Fruit fly (Drosophila melanogaster) whole organism, embryonic: Measurements from ENCODE around the gene kdn.

Experiments
- BtbVII ChIP-seq: fragments of 200-800 bp; sonication (Bioruptor generic); optimal IDR thresholded peaks from 3 replicates; lab custom pipeline; 2017; ENCODE audit warnings: missing biosample characterization, mild to moderate bottlenecking, missing genetic modification characterization
- CG10565 ChIP-seq: fragments of 200-800 bp; sonication (Bioruptor generic); optimal IDR thresholded peaks from 3 replicates; lab custom pipeline; 2016; ENCODE audit warnings: missing biosample characterization, mild to moderate bottlenecking, missing genetic modification characterization
- CG10654 ChIP-seq: fragments of 200-800 bp; sonication (Bioruptor generic); optimal IDR thresholded peaks from 2 replicates; lab custom pipeline; 2016; ENCODE audit warnings: missing biosample characterization, missing genetic modification characterization
- CG12104 ChIP-seq: fragments of 200-800 bp; sonication (Bioruptor generic); optimal IDR thresholded peaks from 3 replicates; lab custom pipeline; 2016; ENCODE audit warnings: missing biosample characterization, missing genetic modification characterization
- CG1602 ChIP-seq: fragments of 200-800 bp; sonication (Bioruptor generic); optimal IDR thresholded peaks from 3 replicates; lab custom pipeline; 2016; ENCODE audit warnings: missing biosample characterization, missing genetic modification characterization
- CG16813 ChIP-seq: fragments of 200-800 bp; sonication (Bioruptor generic); IDR thresholded peaks from 3 replicates; pipeline ENCODE4 v1.3.6; 2022; ENCODE audit warnings: missing biosample characterization, missing genetic modification characterization; ENCODE audit not compliant: partially characterized antibody
- CG17802 ChIP-seq: fragments of 200-800 bp; sonication (Bioruptor generic); optimal IDR thresholded peaks from 2 replicates; lab custom pipeline; 2018; ENCODE audit warnings: missing biosample characterization, mild to moderate bottlenecking, missing genetic modification characterization, moderate library complexity
- CG18476 ChIP-seq: fragments of 200-800 bp; sonication (Bioruptor generic); optimal IDR thresholded peaks from 2 replicates; lab custom pipeline; 2016; ENCODE audit warnings: missing biosample characterization, mild to moderate bottlenecking, missing genetic modification characterization
- CG18599 ChIP-seq: fragments of 200-800 bp; sonication (Bioruptor generic); optimal IDR thresholded peaks from 3 replicates; lab custom pipeline; 2017; ENCODE audit warnings: missing biosample characterization, missing genetic modification characterization, mild to moderate bottlenecking, moderate library complexity, missing genetic modification reagents
- CG2116 ChIP-seq: fragments of 200-800 bp; sonication (Bioruptor generic); optimal IDR thresholded peaks from 3 replicates; lab custom pipeline; 2018; ENCODE audit warnings: missing biosample characterization, mild to moderate bottlenecking, missing genetic modification characterization
- CG3838 ChIP-seq: fragments of 200-800 bp; sonication (Bioruptor generic); optimal IDR thresholded peaks from 3 replicates; lab custom pipeline; 2016; ENCODE audit warnings: missing biosample characterization, missing genetic modification characterization
- CG3847 ChIP-seq: fragments of 200-800 bp; sonication (Bioruptor generic); IDR thresholded peaks from 2 replicates; pipeline ENCODE4 v1.3.6; 2022; ENCODE audit warnings: missing biosample characterization, missing genetic modification characterization
- CG42726 ChIP-seq: fragments of 200-800 bp; sonication (Bioruptor generic); IDR thresholded peaks from 2 replicates; pipeline ENCODE4 v1.3.6; 2022; ENCODE audit warnings: missing biosample characterization, missing genetic modification characterization; ENCODE audit not compliant: partially characterized antibody
- CG4282 ChIP-seq: fragments of 200-800 bp; sonication (Bioruptor generic); optimal IDR thresholded peaks from 2 replicates; lab custom pipeline; 2016; ENCODE audit warnings: missing biosample characterization, missing genetic modification characterization
- CG43689 ChIP-seq: fragments of 200-800 bp; sonication (Bioruptor generic); IDR thresholded peaks from 2 replicates; pipeline ENCODE4 v1.3.6; 2022; ENCODE audit warnings: missing biosample characterization, missing genetic modification characterization
- CG6272 ChIP-seq: fragments of 200-800 bp; sonication (Bioruptor generic); IDR thresholded peaks from 2 replicates; pipeline ENCODE4 v1.3.6; 2022; ENCODE audit warnings: missing biosample characterization, missing genetic modification characterization
- CG8290 ChIP-seq, 3 experiments: fragments of 200-800 bp; sonication (Bioruptor generic); optimal IDR thresholded peaks; 2 replicates each; lab custom pipeline; 2016 to 2019; ENCODE audit warnings: missing biosample characterization in 3 of 3, missing genetic modification characterization in 3 of 3, mild to moderate bottlenecking in 2 of 3, moderate library complexity in 1 of 3
- CG9437 ChIP-seq: fragments of 200-800 bp; sonication (Bioruptor generic); optimal IDR thresholded peaks from 2 replicates; lab custom pipeline; 2018; ENCODE audit warnings: missing biosample characterization, mild to moderate bottlenecking, missing genetic modification characterization
- CkIIα-i1 ChIP-seq: fragments of 200-800 bp; sonication (Bioruptor generic); IDR thresholded peaks from 2 replicates; pipeline ENCODE4 v1.3.6; 2022; ENCODE audit warnings: missing biosample characterization, missing genetic modification characterization
- CrebB ChIP-seq: fragments of 200-800 bp; sonication (Bioruptor generic); optimal IDR thresholded peaks from 3 replicates; lab custom pipeline; 2018; ENCODE audit warnings: missing biosample characterization, mild to moderate bottlenecking, missing genetic modification characterization
- Dref ChIP-seq: fragments of 200-800 bp; sonication (Bioruptor generic); IDR thresholded peaks from 2 replicates; pipeline ENCODE4 v1.3.6; 2022; ENCODE audit warnings: missing biosample characterization, missing genetic modification characterization
- E2f1 ChIP-seq: fragments of 200-800 bp; sonication (Bioruptor generic); IDR thresholded peaks from 2 replicates; pipeline ENCODE4 v1.3.6; 2022; ENCODE audit warnings: missing biosample characterization, missing genetic modification characterization
- HLH54F ChIP-seq: fragments of 200-800 bp; sonication (Bioruptor generic); optimal IDR thresholded peaks from 3 replicates; lab custom pipeline; 2016; ENCODE audit warnings: missing biosample characterization, missing genetic modification characterization
- Hey ChIP-seq: fragments of 200-800 bp; sonication (Bioruptor generic); optimal IDR thresholded peaks from 3 replicates; lab custom pipeline; 2018; ENCODE audit warnings: missing biosample characterization, mild to moderate bottlenecking, missing genetic modification characterization
- NK7.1 ChIP-seq: fragments of 200-800 bp; sonication (Bioruptor generic); optimal IDR thresholded peaks from 3 replicates; lab custom pipeline; 2016; ENCODE audit warnings: missing biosample characterization, missing genetic modification characterization
- Poxn ChIP-seq: fragments of 200-800 bp; sonication (Bioruptor generic); IDR thresholded peaks from 2 replicates; pipeline ENCODE4 v1.3.6; 2022; ENCODE audit warnings: missing biosample characterization, missing genetic modification characterization
- Sin3A ChIP-seq: fragments of >200 bp; optimal IDR thresholded peaks from 2 replicates; lab custom pipeline; 2018
- Xrp1 ChIP-seq: fragments of 200-800 bp; sonication (Bioruptor generic); IDR thresholded peaks from 2 replicates; pipeline ENCODE4 v1.3.6; 2022; ENCODE audit warnings: missing biosample characterization, missing genetic modification characterization
- aop ChIP-seq: fragments of 200-800 bp; sonication (Bioruptor generic); IDR thresholded peaks from 2 replicates; pipeline ENCODE4 v1.3.6; 2022; ENCODE audit warnings: missing biosample characterization, missing genetic modification characterization
- corto ChIP-seq: fragments of 200-800 bp; sonication (Bioruptor generic); optimal IDR thresholded peaks from 2 replicates; lab custom pipeline; 2016; ENCODE audit warnings: missing biosample characterization, mild to moderate bottlenecking, missing genetic modification characterization, moderate library complexity
- crol ChIP-seq: fragments of 200-800 bp; sonication (Bioruptor generic); IDR thresholded peaks from 2 replicates; pipeline ENCODE4 v1.3.6; 2022; ENCODE audit warnings: missing biosample characterization, missing genetic modification characterization
- danr ChIP-seq: fragments of 200-800 bp; sonication (Bioruptor generic); IDR thresholded peaks from 2 replicates; pipeline ENCODE4 v1.3.6; 2022; ENCODE audit warnings: missing biosample characterization, missing genetic modification characterization
- esg ChIP-seq: fragments of 200-800 bp; sonication (Bioruptor generic); conservative IDR thresholded peaks from 2 replicates; pipeline ENCODE4 v1.3.6; 2022; ENCODE audit warnings: missing biosample characterization, missing genetic modification characterization
- eve ChIP-seq, 2 experiments: fragments of >200 bp; optimal IDR thresholded peaks; 2 replicates each; lab custom pipeline; 2017; ENCODE audit warnings: missing biosample characterization in 2 of 2, missing genetic modification characterization in 2 of 2
- fd96Cb ChIP-seq: fragments of 200-800 bp; sonication (Bioruptor generic); optimal IDR thresholded peaks from 2 replicates; lab custom pipeline; 2018; ENCODE audit warnings: missing biosample characterization, mild to moderate bottlenecking, missing genetic modification characterization, moderate library complexity
- fru ChIP-seq: fragments of >200 bp; optimal IDR thresholded peaks from 2 replicates; lab custom pipeline; 2017
- ftz-f1 ChIP-seq: fragments of 200-800 bp; sonication (Bioruptor generic); optimal IDR thresholded peaks from 2 replicates; lab custom pipeline; 2016; ENCODE audit warnings: missing biosample characterization, missing genetic modification characterization
- gcm2 ChIP-seq: fragments of 200-800 bp; sonication (Bioruptor generic); optimal IDR thresholded peaks from 2 replicates; lab custom pipeline; 2016; ENCODE audit warnings: missing biosample characterization, missing genetic modification characterization
- gem ChIP-seq: fragments of 200-800 bp; sonication (Bioruptor generic); optimal IDR thresholded peaks from 2 replicates; lab custom pipeline; 2019; ENCODE audit warnings: missing biosample characterization, mild to moderate bottlenecking, missing genetic modification characterization, moderate library complexity
- gsb ChIP-seq: fragments of 200-800 bp; sonication (Bioruptor generic); IDR thresholded peaks from 2 replicates; pipeline ENCODE4 v1.3.6; 2022; ENCODE audit warnings: missing biosample characterization, missing genetic modification characterization
- ken ChIP-seq: fragments of 200-800 bp; sonication (Bioruptor generic); IDR thresholded peaks from 3 replicates; pipeline ENCODE4 v1.3.6; 2022; ENCODE audit warnings: missing biosample characterization, missing genetic modification characterization
- lmd ChIP-seq: fragments of 200-800 bp; sonication (Bioruptor generic); IDR thresholded peaks from 2 replicates; pipeline ENCODE4 v1.3.6; 2022; ENCODE audit warnings: missing biosample characterization, missing genetic modification characterization
- luna ChIP-seq: fragments of 200-800 bp; sonication (Bioruptor generic); optimal IDR thresholded peaks from 2 replicates; lab custom pipeline; 2016; ENCODE audit warnings: missing biosample characterization, missing genetic modification characterization
- mld ChIP-seq: fragments of 200-800 bp; sonication (Bioruptor generic); IDR thresholded peaks from 3 replicates; pipeline ENCODE4 v1.3.6; 2022; ENCODE audit warnings: missing biosample characterization, missing genetic modification characterization; ENCODE audit not compliant: partially characterized antibody
- peb ChIP-seq: fragments of 200-800 bp; sonication (Bioruptor generic); IDR thresholded peaks from 2 replicates; pipeline ENCODE4 v1.3.6; 2022; ENCODE audit warnings: missing biosample characterization, missing genetic modification characterization
- prd ChIP-seq, 3 experiments: fragments of >200 bp in 2 of 3; fragments of 200-800 bp in 1 of 3; sonication (Bioruptor generic) in 1 of 3; optimal IDR thresholded peaks in 2 of 3; IDR thresholded peaks in 1 of 3; 2 replicates in 2 of 3; 3 replicates in 1 of 3; pipeline versions ENCODE4 v1.3.6 to Lab custom; 2017 to 2022; ENCODE audit warnings: missing biosample characterization in 1 of 3, missing genetic modification characterization in 1 of 3
- pzg ChIP-seq: fragments of 200-800 bp; sonication (Bioruptor generic); optimal IDR thresholded peaks from 3 replicates; lab custom pipeline; 2018; ENCODE audit warnings: missing biosample characterization, mild to moderate bottlenecking, missing genetic modification characterization, moderate library complexity
- scrt ChIP-seq: fragments of 200-800 bp; sonication (Bioruptor generic); optimal IDR thresholded peaks from 2 replicates; lab custom pipeline; 2018; ENCODE audit warnings: missing biosample characterization, mild to moderate bottlenecking, missing genetic modification characterization, moderate library complexity
- toy ChIP-seq: fragments of 200-800 bp; sonication (Bioruptor generic); IDR thresholded peaks from 2 replicates; pipeline ENCODE4 v1.3.6; 2022; ENCODE audit warnings: missing biosample characterization, missing genetic modification characterization
- trem ChIP-seq: fragments of 200-800 bp; optimal IDR thresholded peaks from 3 replicates; lab custom pipeline; 2019; ENCODE audit warnings: missing biosample characterization, mild to moderate bottlenecking, missing genetic modification characterization, moderate library complexity
- wdn ChIP-seq: fragments of 200-800 bp; sonication (Bioruptor generic); IDR thresholded peaks from 2 replicates; pipeline ENCODE4 v1.3.6; 2022; ENCODE audit warnings: missing biosample characterization, missing genetic modification characterization

The kdn gene

dm6 chrX:6375636-6376035 lies 25.2 kb downstream of the kdn start (continued):
- TF ChIP-seq Dref (GFP tag; lab: Robert Waterston, UW) (no peak), ftz-f1 (GFP tag; lab: Kevin White, UChicago) (no peak), E2f1 (GFP tag; lab: Robert Waterston, UW) (peak; percentile 51), gsb (GFP tag; lab: Robert Waterston, UW) (no peak), trem (tag; lab: Kevin White, UChicago) (peak; percentile 1), CG12104 (GFP tag; lab: Kevin White, UChicago) (no peak), prd (optimal IDR thresholded peaks at IDR 0.05; lab: Kevin White, UChicago) (no peak), prd (GFP tag; IDR thresholded peaks at IDR 0.05; lab: Robert Waterston, UW) (peak; percentile 59; the same call in 1 of the 3 replicates), peb (GFP tag; lab: Robert Waterston, UW) (no peak), CG6272 (GFP tag; lab: Robert Waterston, UW) (no peak), Xrp1 (GFP tag; lab: Robert Waterston, UW) (peak; percentile 26; the same call in 1 of the 2 replicates), luna (no peak), fru (lab: Kevin White, UChicago) (no peak), BtbVII (GFP tag; lab: Kevin White, UChicago) (peak; percentile 26), CG17802 (tag; lab: Kevin White, UChicago) (no peak), CG2116 (GFP tag; lab: Kevin White, UChicago) (no peak), CrebB (no peak), CG4282 (GFP tag; lab: Kevin White, UChicago) (no peak), danr (GFP tag; lab: Robert Waterston, UW) (no peak), Sin3A (lab: Kevin White, UChicago) (no peak), aop (GFP tag; lab: Robert Waterston, UW) (no peak), esg (GFP tag; lab: Robert Waterston, UW) (0 out of 2 replicates have a peak, but pooled peaks have one; percentile 18), eve (GFP tag; optimal IDR thresholded peaks at IDR 0.05; lab: Kevin White, UChicago) (no peak), fd96Cb (tag; lab: Kevin White, UChicago) (peak; percentile 49), toy (GFP tag; lab: Robert Waterston, UW) (no peak), Poxn (GFP tag; lab: Robert Waterston, UW) (no peak), crol (GFP tag; lab: Robert Waterston, UW) (no peak), wdn (GFP tag; lab: Robert Waterston, UW) (no peak; the same call in 1 of the 2 replicates), CkIIα-i1 (GFP tag; lab: Robert Waterston, UW) (no peak), corto (GFP tag; lab: Kevin White, UChicago) (no peak), CG18599 (peak; percentile 84), ken (GFP tag; lab: Robert Waterston, UW) (no peak), NK7.1 (peak; percentile 4), CG1602 (GFP tag; lab: Kevin White, UChicago) (peak; percentile 10), CG18476 (peak; percentile 27), CG43689 (GFP tag; lab: Robert Waterston, UW) (0 out of 2 replicates have a peak, but pooled peaks have one; percentile 14), CG10654 (GFP tag; lab: Kevin White, UChicago) (no peak), gcm2 (GFP tag; lab: Kevin White, UChicago) (no peak), Hey (no peak), gem (tag; lab: Kevin White, UChicago) (peak; percentile 73), CG3847 (GFP tag; lab: Robert Waterston, UW) (0 out of 2 replicates have a peak, but pooled peaks have one; percentile 20), lmd (GFP tag; lab: Robert Waterston, UW) (peak; percentile 31; the same call in 1 of the 2 replicates), CG42726 (no peak), CG16813 (GFP tag; lab: Robert Waterston, UW) (no peak), CG9437 (GFP tag; lab: Kevin White, UChicago) (peak; percentile 1), CG3838 (no peak), mld (GFP tag; lab: Robert Waterston, UW) (no peak), HLH54F (GFP tag; lab: Kevin White, UChicago) (peak; percentile 21), CG8290 (GFP tag; optimal IDR thresholded peaks at IDR 0.05; lab: Kevin White, UChicago) (no peak), CG8290 (tag; optimal IDR thresholded peaks at IDR 0.05; lab: Kevin White, UChicago) (peak in 1 of 2 experiments; percentile 67), pzg (GFP tag; lab: Kevin White, UChicago) (no peak), scrt (GFP tag; lab: Kevin White, UChicago) (peak; percentile 53), CG10565 (no peak)
